Worm (Caenorhabditis elegans): Measurements from ENCODE around the gene lmtr-5.

ce11 chrIII:3163448-3163847 lies 20.0 kb upstream of the lmtr-5 start:
- no peak for TF ChIP-seq med-1 (GFP tag; optimal IDR thresholded peaks at IDR 0.05; ENCODE audit: insufficient read depth)
- TF ChIP-seq ref-1 (GFP tag; conservative IDR thresholded peaks at IDR 0.05) = no peak
- no peak for TF ChIP-seq cog-1 (tag; optimal IDR thresholded peaks at IDR 0.05)
- no peak for TF ChIP-seq ztf-23 (GFP tag; IDR thresholded peaks at IDR 0.05)
